Worm (Caenorhabditis elegans) whole organism, L4 larva: ENCODE results near the gene C39B5.2.

Experiments used
- ceh-82 ChIP-seq: sonication (generic microtip); optimal IDR thresholded peaks from 2 replicates; lab custom pipeline; 2017; ENCODE audit warnings: missing biosample characterization, missing genetic modification characterization
- daf-8 ChIP-seq: fragments of 200-800 bp; sonication (Bioruptor generic); IDR thresholded peaks from 2 replicates; pipeline ENCODE4 v1.3.6; 2022; ENCODE audit warnings: missing genetic modification characterization, missing compliant biosample characterization
- lin-15B ChIP-seq: fragments of 150-350 bp; sonication (generic microtip); optimal IDR thresholded peaks from 3 replicates; lab custom pipeline; 2014; ENCODE audit warnings: missing biosample characterization, missing genetic modification characterization
- lir-3 ChIP-seq: sonication (generic microtip); optimal IDR thresholded peaks from 2 replicates; lab custom pipeline; 2016; ENCODE audit warnings: mild to moderate bottlenecking, missing genetic modification characterization, missing compliant biosample characterization
- madf-9 ChIP-seq: fragments of 200-800 bp; sonication (Bioruptor generic); conservative IDR thresholded peaks from 2 replicates; pipeline ENCODE4 v1.3.6; 2022; ENCODE audit warnings: missing genetic modification reagents, missing genetic modification characterization, missing compliant biosample characterization
- mxl-2 ChIP-seq: fragments of 200-800 bp; sonication (Bioruptor generic); conservative IDR thresholded peaks from 2 replicates; pipeline ENCODE4 v1.3.6; 2022; ENCODE audit warnings: missing genetic modification reagents, missing genetic modification characterization, missing compliant biosample characterization
- nhr-11 ChIP-seq: fragments of 150-350 bp; optimal IDR thresholded peaks from 2 replicates; lab custom pipeline; 2014; ENCODE audit warnings: missing biosample characterization, missing genetic modification characterization
- nhr-237 ChIP-seq: sonication (generic microtip); optimal IDR thresholded peaks from 2 replicates; lab custom pipeline; 2017; ENCODE audit warnings: missing biosample characterization, missing genetic modification characterization
- nhr-28 ChIP-seq: fragments of 150-350 bp; optimal IDR thresholded peaks from 2 replicates; lab custom pipeline; 2014; ENCODE audit warnings: missing biosample characterization, missing genetic modification characterization
- unc-130 ChIP-seq: sonication (generic microtip); optimal IDR thresholded peaks from 2 replicates; lab custom pipeline; 2016; ENCODE audit warnings: missing genetic modification reagents, missing genetic modification characterization, missing compliant biosample characterization

- TF ChIP-seq nhr-237 (no peak), madf-9 (GFP tag; lab: Robert Waterston, UW) (no peak), nhr-28 (tag; lab: Kevin White, UChicago) (peak; percentile 64), nhr-11 (tag; lab: Kevin White, UChicago) (no peak), daf-8 (GFP tag; lab: Robert Waterston, UW) (no peak), ceh-82 (tag; lab: Kevin White, UChicago) (no peak), lir-3 (tag; lab: Kevin White, UChicago) (no peak), lin-15B (tag; lab: Kevin White, UChicago) (no peak), unc-130 (GFP tag; lab: Kevin White, UChicago) (no peak), mxl-2 (no peak)
Measured at ce11 chrIII:2253027-2253499, 18.4 kb downstream of the C39B5.2 start, which contains the start of gene fbxa-73.
